Worm (Caenorhabditis elegans) whole organism, early embryonic: ENCODE results near the gene F28B12.1.

ENCODE experiments used
- B0310.2 ChIP-seq: sonication (generic microtip); optimal IDR thresholded peaks from 2 replicates; lab custom pipeline; 2016; ENCODE audit warnings: mild to moderate bottlenecking, missing genetic modification characterization, missing compliant biosample characterization
- aly-1 ChIP-seq: sonication (generic microtip); optimal IDR thresholded peaks from 2 replicates; lab custom pipeline; 2016; ENCODE audit warnings: missing genetic modification characterization, missing compliant biosample characterization
- ama-1 ChIP-seq: fragments of 150-350 bp; optimal IDR thresholded peaks from 2 replicates; lab custom pipeline; 2014
- ceh-13 ChIP-seq: fragments of 200-800 bp; sonication (Bioruptor generic); optimal IDR thresholded peaks from 2 replicates; lab custom pipeline; 2018; ENCODE audit warnings: mild to moderate bottlenecking, missing genetic modification characterization, missing compliant biosample characterization
- ceh-36 ChIP-seq: sonication (generic microtip); optimal IDR thresholded peaks from 2 replicates; lab custom pipeline; 2016; ENCODE audit warnings: missing genetic modification characterization, inconsistent platforms, missing compliant biosample characterization
- ets-7 ChIP-seq: sonication (generic microtip); optimal IDR thresholded peaks from 2 replicates; lab custom pipeline; 2016; ENCODE audit warnings: missing genotype, missing genetic modification characterization, missing compliant biosample characterization
- flt-1 ChIP-seq: fragments of 200-800 bp; sonication (Bioruptor generic); IDR thresholded peaks from 2 replicates; pipeline ENCODE4 v1.3.6; 2022; ENCODE audit warnings: missing genetic modification characterization, missing compliant biosample characterization
- hmbx-1 ChIP-seq: sonication (generic microtip); optimal IDR thresholded peaks from 2 replicates; lab custom pipeline; 2016; ENCODE audit warnings: mild to moderate bottlenecking, missing genetic modification characterization, missing compliant biosample characterization
- hmg-4 ChIP-seq: fragments of 200-800 bp; sonication (Bioruptor generic); optimal IDR thresholded peaks from 2 replicates; lab custom pipeline; 2018; ENCODE audit warnings: mild to moderate bottlenecking, missing genetic modification characterization, missing compliant biosample characterization
- tbx-11 ChIP-seq: fragments of 200-800 bp; sonication (Bioruptor generic); IDR thresholded peaks from 2 replicates; pipeline ENCODE4 v1.3.6; 2022; ENCODE audit warnings: missing genetic modification characterization, missing compliant biosample characterization
- tra-4 ChIP-seq: sonication (generic microtip); optimal IDR thresholded peaks from 2 replicates; lab custom pipeline; 2017; ENCODE audit warnings: missing genetic modification characterization, missing compliant biosample characterization

DNA sequence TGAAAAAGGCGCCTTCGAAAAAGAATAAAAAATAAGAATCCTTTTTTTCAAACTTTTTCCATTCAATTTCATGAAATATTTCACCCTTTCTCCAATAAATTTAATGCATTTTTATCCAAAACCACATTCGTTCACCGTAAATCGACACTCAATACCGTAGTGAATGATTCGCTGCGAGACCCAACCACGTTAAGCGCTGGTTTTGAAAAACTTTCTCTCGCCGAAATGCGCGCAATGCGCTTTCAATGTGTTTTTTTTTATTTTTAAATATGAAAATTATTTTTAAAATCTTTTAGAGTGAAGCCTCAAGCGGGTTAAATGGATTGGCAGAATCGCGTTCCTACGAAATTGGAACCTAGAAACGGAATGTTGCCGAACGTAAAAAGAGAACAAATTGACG, 36.5 kb upstream of the F28B12.1 start, which contains the start of gene F59G1.8:
- TF ChIP-seq tra-4 (tag; lab: Kevin White, UChicago), result no peak
- no peak for TF ChIP-seq flt-1 (GFP tag; lab: Robert Waterston, UW)
- TF ChIP-seq ama-1 (lab: Kevin White, UChicago), result no peak
- no peak for TF ChIP-seq ceh-36
- TF ChIP-seq hmbx-1 (tag; lab: Kevin White, UChicago), result no peak
- TF ChIP-seq B0310.2 (tag; lab: Kevin White, UChicago), result no peak
- no peak for TF ChIP-seq ceh-13
- no peak for TF ChIP-seq tbx-11
- no peak for TF ChIP-seq aly-1
- no peak for TF ChIP-seq ets-7 (tag; lab: Kevin White, UChicago)
- TF ChIP-seq hmg-4 (GFP tag; lab: Kevin White, UChicago), result no peak
